Worm (Caenorhabditis elegans): Measurements from ENCODE around the gene vha-20.
A peak's percentile ranks its signal among the peaks of the same experiment; 100 is the strongest.

The vha-20 gene

ce11 chrX:14164234-14164633, at the start of gene vha-20:
Gene vha-20, minus strand, starts transcription at chrX:14164506.
- no peak for TF ChIP-seq tbx-7 (tag; optimal IDR thresholded peaks at IDR 0.05)
- no peak for TF ChIP-seq fax-1 (tag; optimal IDR thresholded peaks at IDR 0.05)
- no peak for TF ChIP-seq ceh-6 (GFP tag; optimal IDR thresholded peaks at IDR 0.05)
- no peak for TF ChIP-seq ceh-24 (tag; optimal IDR thresholded peaks at IDR 0.05)
- TF ChIP-seq ceh-2 (tag; optimal IDR thresholded peaks at IDR 0.05): no peak
- TF ChIP-seq ets-4 (tag; optimal IDR thresholded peaks at IDR 0.05): no peak
- TF ChIP-seq rnt-1 (tag; optimal IDR thresholded peaks at IDR 0.05): no peak
- no peak for TF ChIP-seq dmd-4 (tag; optimal IDR thresholded peaks at IDR 0.05; ENCODE audit: borderline replicate concordance)
- no peak for TF ChIP-seq fkh-6 (tag; optimal IDR thresholded peaks at IDR 0.05)
- no peak for TF ChIP-seq npax-4 (tag; optimal IDR thresholded peaks at IDR 0.05)
- no peak for TF ChIP-seq eyg-1 (tag; optimal IDR thresholded peaks at IDR 0.05)
- TF ChIP-seq ceh-45 (GFP tag; IDR thresholded peaks at IDR 0.05): no peak
- no peak for TF ChIP-seq nhr-232 (tag; optimal IDR thresholded peaks at IDR 0.05)
- TF ChIP-seq pqm-1 (tag; optimal IDR thresholded peaks at IDR 0.05): no peak

ce11 chrX:14213314-14213713, 49.0 kb upstream of the vha-20 start:
- TF ChIP-seq unc-55 (GFP tag; optimal IDR thresholded peaks at IDR 0.05) (no peak), ttx-3 (tag; optimal IDR thresholded peaks at IDR 0.05) (no peak), Y22D7AL.16 (tag; optimal IDR thresholded peaks at IDR 0.05) (no peak)

ce11 chrX:14207942-14208341, 43.6 kb upstream of the vha-20 start, which contains the start of gene ceh-37:
Gene ceh-37, minus strand, starts transcription at chrX:14208000.
- TF ChIP-seq nhr-232 (tag; optimal IDR thresholded peaks at IDR 0.05): no peak
- TF ChIP-seq elt-2 (tag; optimal IDR thresholded peaks at IDR 0.05): peak; percentile 75
- TF ChIP-seq eyg-1 (tag; optimal IDR thresholded peaks at IDR 0.05): no peak
- no peak for TF ChIP-seq sdc-2 (tag; optimal IDR thresholded peaks at IDR 0.05)

ce11 chrX:14206321-14206720, 42.0 kb upstream of the vha-20 start:
- TF ChIP-seq pat-9 (tag; optimal IDR thresholded peaks at IDR 0.05) (no peak), ttx-3 (tag; optimal IDR thresholded peaks at IDR 0.05) (no peak), hlh-6 (tag; optimal IDR thresholded peaks at IDR 0.05) (no peak), ceh-19 (GFP tag; optimal IDR thresholded peaks at IDR 0.05) (no peak), ahr-1 (tag; optimal IDR thresholded peaks at IDR 0.05) (no peak), pros-1 (tag; optimal IDR thresholded peaks at IDR 0.05) (no peak), lin-11 (tag; optimal IDR thresholded peaks at IDR 0.05) (no peak), zip-5 (tag; optimal IDR thresholded peaks at IDR 0.05) (no peak), syd-9 (tag; optimal IDR thresholded peaks at IDR 0.05) (no peak), npax-4 (tag; optimal IDR thresholded peaks at IDR 0.05) (no peak)

- TF ChIP-seq elt-2 (tag; optimal IDR thresholded peaks at IDR 0.05) (peak; percentile 60), fkh-6 (tag; optimal IDR thresholded peaks at IDR 0.05) (no peak)
Observed at ce11 chrX:14194251-14194650, 29.9 kb upstream of the vha-20 start.

- no peak for TF ChIP-seq sox-2 (GFP tag; IDR thresholded peaks at IDR 0.05)
- TF ChIP-seq unc-42 (tag; optimal IDR thresholded peaks at IDR 0.05): no peak
- TF ChIP-seq Y22D7AL.16 (tag; optimal IDR thresholded peaks at IDR 0.05): no peak
- no peak for TF ChIP-seq C08G9.2 (tag; optimal IDR thresholded peaks at IDR 0.05)
- TF ChIP-seq ceh-30 (tag; optimal IDR thresholded peaks at IDR 0.05): no peak
- TF ChIP-seq nhr-11 (tag; optimal IDR thresholded peaks at IDR 0.05): no peak
- no peak for TF ChIP-seq ceh-18 (tag; optimal IDR thresholded peaks at IDR 0.05)
- TF ChIP-seq hlh-30 (tag; optimal IDR thresholded peaks at IDR 0.05; ENCODE audit: insufficient read depth): no peak
- TF ChIP-seq odd-2 (tag; optimal IDR thresholded peaks at IDR 0.05): no peak
- TF ChIP-seq hlh-15 (tag; optimal IDR thresholded peaks at IDR 0.05): no peak
- TF ChIP-seq dve-1 (tag; optimal IDR thresholded peaks at IDR 0.05): no peak
- TF ChIP-seq ceh-34 (tag; optimal IDR thresholded peaks at IDR 0.05): no peak
- no peak for TF ChIP-seq npax-4 (tag; optimal IDR thresholded peaks at IDR 0.05)
- TF ChIP-seq tbx-2 (tag; optimal IDR thresholded peaks at IDR 0.05): no peak
Observed at ce11 chrX:14186466-14186865, 22.2 kb upstream of the vha-20 start, which contains the start of gene ceh-36. Gene ceh-36, minus strand, starts transcription at chrX:14186566.

Measured in whole organism, late embryonic.